Worm (Caenorhabditis elegans) whole organism, mixed stage, embryonic: ENCODE measurements around the gene F49C5.5.
"Not testable (repeated sequence)": the region's sequence is repeated elsewhere in the genome, so short reads cannot be mapped to it uniquely, and the experiment has no call there.

ENCODE experiments used
- bed-3 ChIP-seq: fragments of 200-800 bp; sonication (Bioruptor generic); optimal IDR thresholded peaks from 3 replicates; lab custom pipeline; 2018; ENCODE audit warnings: mild to moderate bottlenecking, missing genetic modification characterization, moderate library complexity, missing compliant biosample characterization
- blmp-1 ChIP-seq: fragments of 150-350 bp; optimal IDR thresholded peaks from 2 replicates; lab custom pipeline; 2014; ENCODE audit warnings: missing biosample characterization, missing genetic modification characterization
- ceh-43 ChIP-seq: fragments of 200-800 bp; sonication (Bioruptor generic); optimal IDR thresholded peaks from 2 replicates; lab custom pipeline; 2018; ENCODE audit warnings: mild to moderate bottlenecking, missing genetic modification characterization, moderate library complexity, missing compliant biosample characterization
- ceh-83 ChIP-seq: fragments of 200-800 bp; sonication (Bioruptor generic); optimal IDR thresholded peaks from 2 replicates; lab custom pipeline; 2018; ENCODE audit warnings: mild to moderate bottlenecking, missing genetic modification characterization, missing compliant biosample characterization
- ces-1 ChIP-seq: fragments of 150-350 bp; optimal IDR thresholded peaks from 2 replicates; lab custom pipeline; 2014; ENCODE audit warnings: missing biosample characterization, missing genetic modification reagents, missing genetic modification characterization
- cnd-1 ChIP-seq: fragments of 200-800 bp; sonication (Bioruptor generic); optimal IDR thresholded peaks from 2 replicates; lab custom pipeline; 2018; ENCODE audit warnings: mild to moderate bottlenecking, missing genetic modification characterization, missing compliant biosample characterization
- drap-1 ChIP-seq: fragments of 200-800 bp; sonication (Bioruptor generic); optimal IDR thresholded peaks from 3 replicates; lab custom pipeline; 2018; ENCODE audit warnings: mild to moderate bottlenecking, missing genetic modification characterization, missing compliant biosample characterization
- elt-1 ChIP-seq: sonication (generic microtip); optimal IDR thresholded peaks from 2 replicates; lab custom pipeline; 2017; ENCODE audit warnings: missing genetic modification characterization, mild to moderate bottlenecking, missing compliant biosample characterization, antibody characterized with exemption, moderate library complexity, borderline replicate concordance; ENCODE audit not compliant: insufficient read depth
- elt-3 ChIP-seq: fragments of 150-350 bp; optimal IDR thresholded peaks from 2 replicates; lab custom pipeline; 2014; ENCODE audit warnings: missing biosample characterization, missing genetic modification characterization
- flh-1 ChIP-seq: fragments of 200-800 bp; sonication (Bioruptor generic); optimal IDR thresholded peaks from 2 replicates; lab custom pipeline; 2018; ENCODE audit warnings: mild to moderate bottlenecking, missing genetic modification characterization, moderate library complexity, missing compliant biosample characterization
- ham-2 ChIP-seq: fragments of 200-800 bp; sonication (Bioruptor generic); optimal IDR thresholded peaks from 2 replicates; lab custom pipeline; 2018; ENCODE audit warnings: mild to moderate bottlenecking, missing genetic modification characterization, missing compliant biosample characterization
- hlh-1 ChIP-seq: fragments of 150-350 bp; optimal IDR thresholded peaks from 2 replicates; lab custom pipeline; 2014; ENCODE audit warnings: missing biosample characterization, missing genetic modification reagents, missing genetic modification characterization
- lin-13 ChIP-seq: fragments of 150-350 bp; optimal IDR thresholded peaks from 2 replicates; lab custom pipeline; 2014; ENCODE audit warnings: missing biosample characterization, missing genetic modification characterization
- lsy-2 ChIP-seq: fragments of 150-350 bp; optimal IDR thresholded peaks from 2 replicates; lab custom pipeline; 2014; ENCODE audit warnings: missing biosample characterization, missing genetic modification characterization
- mab-5 ChIP-seq: fragments of 150-350 bp; optimal IDR thresholded peaks from 2 replicates; lab custom pipeline; 2014; ENCODE audit warnings: missing biosample characterization, missing genetic modification characterization
- mep-1 ChIP-seq: fragments of 150-350 bp; optimal IDR thresholded peaks from 2 replicates; lab custom pipeline; 2017; ENCODE audit warnings: missing biosample characterization, missing genetic modification reagents, missing genetic modification characterization, inconsistent platforms
- mls-2 ChIP-seq: sonication (generic microtip); optimal IDR thresholded peaks from 2 replicates; lab custom pipeline; 2016; ENCODE audit warnings: mild to moderate bottlenecking, missing genetic modification characterization, moderate library complexity, missing compliant biosample characterization
- nhr-2 ChIP-seq: fragments of 150-350 bp; optimal IDR thresholded peaks from 2 replicates; lab custom pipeline; 2014; ENCODE audit warnings: missing biosample characterization, missing genetic modification characterization
- nhr-237 ChIP-seq: fragments of 150-350 bp; optimal IDR thresholded peaks from 2 replicates; lab custom pipeline; 2014; ENCODE audit warnings: missing biosample characterization, missing genetic modification characterization
- nhr-28 ChIP-seq: fragments of 150-350 bp; optimal IDR thresholded peaks from 2 replicates; lab custom pipeline; 2014; ENCODE audit warnings: missing biosample characterization, missing genetic modification characterization
- nhr-76 ChIP-seq: sonication (generic microtip); optimal IDR thresholded peaks from 2 replicates; lab custom pipeline; 2017; ENCODE audit warnings: missing biosample characterization, missing genetic modification characterization
- sem-2 ChIP-seq: fragments of 200-800 bp; sonication (Bioruptor generic); optimal IDR thresholded peaks from 2 replicates; lab custom pipeline; 2018; ENCODE audit warnings: mild to moderate bottlenecking, missing genetic modification characterization, missing compliant biosample characterization
- tbx-8 ChIP-seq: fragments of 200-800 bp; sonication (Bioruptor generic); optimal IDR thresholded peaks from 2 replicates; lab custom pipeline; 2018; ENCODE audit warnings: mild to moderate bottlenecking, missing genetic modification characterization, moderate library complexity, missing compliant biosample characterization
- unc-120 ChIP-seq: sonication (generic microtip); optimal IDR thresholded peaks from 2 replicates; lab custom pipeline; 2017; ENCODE audit warnings: missing genetic modification characterization, missing compliant biosample characterization; ENCODE audit not compliant: poor library complexity, severe bottlenecking
- unc-39 ChIP-seq: fragments of 150-350 bp; optimal IDR thresholded peaks from 2 replicates; lab custom pipeline; 2014; ENCODE audit warnings: missing biosample characterization, missing genetic modification characterization
- unc-62 ChIP-seq: fragments of 150-350 bp; optimal IDR thresholded peaks from 2 replicates; lab custom pipeline; 2014; ENCODE audit warnings: missing biosample characterization, missing genetic modification reagents, missing genetic modification characterization
- zip-8 ChIP-seq: fragments of 150-350 bp; optimal IDR thresholded peaks from 2 replicates; lab custom pipeline; 2014; ENCODE audit warnings: missing biosample characterization, missing genetic modification characterization
- ztf-11 ChIP-seq: fragments of 150-350 bp; optimal IDR thresholded peaks from 2 replicates; lab custom pipeline; 2014; ENCODE audit warnings: missing biosample characterization, missing genetic modification characterization

F49C5.5 gene

DNA sequence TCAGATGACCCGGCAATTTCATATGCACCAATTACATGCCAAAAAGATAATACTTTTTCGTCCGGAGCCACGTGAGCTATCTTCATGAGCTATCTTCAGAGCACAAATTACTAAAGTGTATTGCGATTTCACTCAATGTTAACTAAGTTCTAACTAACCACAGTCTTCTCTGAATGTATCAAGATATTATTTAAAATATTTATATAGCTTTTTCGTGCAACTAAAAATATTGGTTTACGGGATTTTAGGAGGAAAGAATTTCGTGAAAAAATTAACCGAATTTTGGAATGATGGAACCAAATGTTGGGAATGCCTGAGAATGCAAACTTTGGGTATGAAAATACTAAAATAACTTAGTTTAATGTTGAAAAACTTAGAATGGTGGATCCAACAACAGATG lies 1.2 kb upstream of the F49C5.5 start, which contains the start of gene F49C5.16:
TSS of gene F49C5.16 (plus strand) at position 301 of the 400 bp plus-strand sequence.
- TF ChIP-seq zip-8 (tag; lab: Kevin White, UChicago) (no peak), nhr-76 (tag; lab: Kevin White, UChicago) (no peak), drap-1 (no peak), ztf-11 (tag; lab: Kevin White, UChicago) (no peak), mab-5 (no peak), mls-2 (tag; lab: Kevin White, UChicago) (no peak), mep-1 (tag; lab: Kevin White, UChicago) (no peak), sem-2 (no peak), nhr-237 (tag; lab: Kevin White, UChicago) (no peak), bed-3 (GFP tag; lab: Kevin White, UChicago) (no peak), unc-39 (tag; lab: Kevin White, UChicago) (no peak), cnd-1 (no peak), nhr-2 (tag; lab: Kevin White, UChicago) (no peak), elt-1 (no peak)

DNA sequence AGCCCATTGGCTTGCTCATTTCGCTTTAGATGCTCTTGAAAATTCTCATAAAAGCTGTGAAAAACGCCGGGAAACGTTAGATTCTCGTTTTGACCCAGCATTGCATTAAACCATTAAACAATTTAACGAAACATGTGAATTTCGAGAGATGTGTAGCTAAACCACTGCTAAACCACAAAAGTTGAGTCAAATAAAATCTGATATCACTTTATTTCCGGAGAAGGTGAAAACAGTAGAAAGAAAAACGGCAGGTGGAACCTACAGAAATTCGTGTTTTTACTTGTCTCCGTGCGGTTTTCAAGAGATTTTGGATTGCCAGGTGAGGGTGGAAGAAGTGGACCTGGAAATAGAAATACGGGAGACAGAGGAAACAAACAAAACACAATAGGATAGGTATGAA lies 1.8 kb downstream of the F49C5.5 start, which contains the start of gene F49C5.9:
TSS of gene F49C5.9 (minus strand) at position 101 of the 400 bp plus-strand sequence.
- TF ChIP-seq ceh-43 (GFP tag; lab: Kevin White, UChicago) (no peak), unc-120 (tag; lab: Kevin White, UChicago) (no peak), unc-62 (GFP tag; lab: Kevin White, UChicago) (no peak), hlh-1 (no peak), unc-39 (tag; lab: Kevin White, UChicago) (no peak), nhr-237 (tag; lab: Kevin White, UChicago) (no peak), blmp-1 (tag; lab: Kevin White, UChicago) (no peak), lin-13 (no peak)

DNA sequence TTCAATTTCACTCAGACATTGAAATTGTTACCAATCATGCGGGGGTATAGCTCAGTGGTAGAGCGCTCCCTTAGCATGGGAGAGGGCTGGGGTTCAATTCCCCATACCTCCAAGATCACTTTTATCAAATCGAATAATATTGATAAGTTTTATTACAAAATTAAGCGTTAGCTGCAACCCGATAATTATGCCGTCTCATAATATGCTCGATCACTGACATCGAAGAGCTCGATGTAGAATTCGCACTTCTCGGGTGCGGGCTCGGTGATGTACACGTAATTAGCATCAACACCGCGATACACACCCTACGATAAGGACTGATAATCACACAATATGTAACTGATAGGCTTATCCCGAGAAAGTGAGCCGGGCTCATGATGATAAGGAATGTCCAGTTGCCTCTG lies 3.7 kb downstream of the F49C5.5 start:
- TF ChIP-seq lin-13 (no peak), drap-1 (no peak), lsy-2 (tag; lab: Kevin White, UChicago) (no peak), bed-3 (GFP tag; lab: Kevin White, UChicago) (no peak), elt-1 (no peak), flh-1 (GFP tag; lab: Kevin White, UChicago) (no peak), zip-8 (tag; lab: Kevin White, UChicago) (no peak), sem-2 (no peak), nhr-28 (tag; lab: Kevin White, UChicago) (no peak), unc-62 (GFP tag; lab: Kevin White, UChicago) (no peak), ces-1 (GFP tag; lab: Kevin White, UChicago) (no peak), mep-1 (tag; lab: Kevin White, UChicago) (no peak), unc-120 (tag; lab: Kevin White, UChicago) (no peak), ham-2 (GFP tag; lab: Kevin White, UChicago) (no peak)

DNA sequence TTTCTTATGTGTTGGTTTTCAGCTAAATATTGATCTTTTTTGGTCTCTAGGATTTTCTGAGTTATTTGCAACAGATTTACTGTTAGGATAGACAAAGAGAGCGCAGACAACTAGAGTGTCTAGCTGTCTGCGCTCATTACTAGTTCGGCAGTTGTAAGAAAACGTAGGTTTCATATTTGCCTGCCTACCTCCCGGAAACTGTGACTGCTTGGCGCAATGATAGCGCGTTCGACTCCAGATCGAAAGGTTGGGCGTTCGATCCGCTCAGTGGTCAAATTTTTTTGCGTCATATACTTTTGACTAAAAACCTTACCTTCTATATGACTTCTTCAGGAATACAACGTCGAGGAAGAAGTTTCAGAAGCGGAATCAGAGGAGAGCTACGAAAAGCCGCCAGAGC lies 6.9 kb downstream of the F49C5.5 start:
- TF ChIP-seq lin-13 (no peak), elt-3 (tag; lab: Kevin White, UChicago) (no peak), mep-1 (tag; lab: Kevin White, UChicago) (no peak), hlh-1 (no peak), unc-120 (tag; lab: Kevin White, UChicago) (no peak), ztf-11 (tag; lab: Kevin White, UChicago) (no peak), ceh-83 (GFP tag; lab: Kevin White, UChicago) (no peak), sem-2 (no peak), nhr-237 (tag; lab: Kevin White, UChicago) (no peak), ham-2 (GFP tag; lab: Kevin White, UChicago) (no peak), lsy-2 (tag; lab: Kevin White, UChicago) (no peak), unc-62 (GFP tag; lab: Kevin White, UChicago) (no peak), blmp-1 (tag; lab: Kevin White, UChicago) (no peak), tbx-8 (GFP tag; lab: Kevin White, UChicago) (no peak), ceh-43 (GFP tag; lab: Kevin White, UChicago) (no peak), nhr-2 (tag; lab: Kevin White, UChicago) (no peak), bed-3 (GFP tag; lab: Kevin White, UChicago) (no peak), elt-1 (no peak)
- TF ChIP-seq, all 35 proteins: peak for 0

DNA sequence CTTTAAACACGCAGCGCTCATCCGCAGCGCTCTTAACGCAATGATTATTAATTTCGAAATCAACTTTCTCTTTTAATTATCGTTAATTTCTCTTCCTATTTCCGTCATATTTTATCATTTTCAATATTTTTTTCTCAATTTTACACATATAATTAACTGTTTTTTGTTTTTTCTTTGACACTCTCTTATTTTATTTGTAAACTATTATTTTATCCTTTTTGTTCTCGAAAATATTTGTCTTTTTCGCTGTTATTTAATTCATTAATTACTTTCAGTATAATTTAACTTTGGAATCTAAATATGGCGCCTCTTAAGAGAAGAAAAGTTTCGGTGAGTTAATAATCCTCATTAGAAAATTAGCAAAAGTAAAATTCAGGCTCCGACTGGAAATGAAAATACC lies 10.1 kb downstream of the F49C5.5 start, which contains the start of gene F49C5.3:
TSS of gene F49C5.3 (plus strand) at position 301 of the 400 bp plus-strand sequence.
- not testable (repeated sequence) for TF ChIP-seq mls-2 (tag; lab: Kevin White, UChicago); nhr-2 (tag; lab: Kevin White, UChicago); unc-62 (GFP tag; lab: Kevin White, UChicago)
